Fruit fly (Drosophila melanogaster): ENCODE measurements around the gene CG31826.
A peak's percentile ranks its signal among the peaks of the same experiment; 100 is the strongest.

- TF ChIP-seq EcR (GFP tag; optimal IDR thresholded peaks at IDR 0.05) (peak; percentile 88), CG32121 (GFP tag; IDR thresholded peaks at IDR 0.05) (no peak), CG15710 (tag; optimal IDR thresholded peaks at IDR 0.05) (no peak), CG34367 (tag; optimal IDR thresholded peaks at IDR 0.05) (no peak), CG12605 (GFP tag; IDR thresholded peaks at IDR 0.05) (no peak), CG9948 (tag; optimal IDR thresholded peaks at IDR 0.05) (no peak), CG8159 (tag; optimal IDR thresholded peaks at IDR 0.05) (peak; percentile 13), D1 (tag; optimal IDR thresholded peaks at IDR 0.05) (no peak), CG13204 (GFP tag; optimal IDR thresholded peaks at IDR 0.05) (peak; percentile 4), gl (tag; optimal IDR thresholded peaks at IDR 0.05) (no peak), CG4496 (GFP tag; IDR thresholded peaks at IDR 0.05) (0 out of 3 replicates have a peak, but pooled peaks have one; percentile 18), CG14655 (GFP tag; optimal IDR thresholded peaks at IDR 0.05) (no peak), Ets98B (GFP tag; IDR thresholded peaks at IDR 0.05) (no peak)
Observed at dm6 chr2L:15745036-15745854, 27.7 kb downstream of the CG31826 start.
